Fruit fly (Drosophila melanogaster): ENCODE results near the gene CG12541.

Gene CG12541

DNA sequence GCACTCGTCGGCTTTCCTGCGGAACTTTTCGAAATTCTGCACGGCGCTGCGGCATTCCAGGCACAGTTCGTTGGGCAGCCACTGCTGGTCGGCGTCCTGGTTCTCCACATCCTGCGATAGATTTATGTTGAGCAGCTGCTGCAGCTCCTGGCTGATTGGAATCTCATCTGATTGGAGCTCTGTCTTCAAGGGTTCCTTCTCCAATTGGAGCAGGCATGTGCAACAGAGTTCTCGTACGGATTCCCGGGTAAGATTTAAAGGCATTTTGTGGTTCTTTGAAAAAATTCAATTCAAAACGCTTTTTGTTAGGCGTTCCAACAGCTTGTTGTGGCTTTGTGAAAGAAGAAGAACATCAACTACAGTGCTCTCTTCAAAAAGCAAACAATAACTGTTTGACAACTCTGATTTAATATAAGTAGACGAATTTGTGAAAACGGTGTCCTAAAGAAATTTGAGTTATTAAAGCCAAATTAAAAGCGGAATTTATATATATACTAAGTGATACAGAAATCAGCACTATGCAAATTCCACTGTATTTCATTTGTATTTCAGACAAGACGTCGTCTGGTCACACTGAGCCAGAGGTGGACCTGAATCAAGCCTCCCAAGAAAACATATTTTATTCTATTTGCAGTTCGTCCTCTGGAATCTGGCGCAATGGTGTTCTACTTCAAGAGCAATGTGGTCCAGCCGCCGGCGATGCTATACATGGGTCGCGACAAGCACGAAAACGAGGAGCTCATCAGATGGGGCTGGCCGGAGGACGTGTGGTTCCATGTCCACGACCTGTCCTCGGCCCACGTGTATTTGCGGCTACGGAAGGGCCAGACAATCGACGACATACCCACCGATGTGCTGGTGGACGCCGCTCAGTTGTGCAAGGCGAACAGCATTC lies 52.3 kb downstream of the CG12541 start, which contains the start of the genes CG3032 and CG4593 (continued):
- TF ChIP-seq gem (tag; optimal IDR thresholded peaks at IDR 0.05) (peak; percentile 89), gfzf (GFP tag; optimal IDR thresholded peaks at IDR 0.05) (peak; percentile 78), mam (GFP tag; optimal IDR thresholded peaks at IDR 0.05) (peak; percentile 89), H15 (GFP tag; IDR thresholded peaks at IDR 0.05) (peak; percentile 84), CG3065 (GFP tag; optimal IDR thresholded peaks at IDR 0.05) (no peak), ase (GFP tag; IDR thresholded peaks at IDR 0.05) (peak; percentile 86), CG13624 (GFP tag; optimal IDR thresholded peaks at IDR 0.05) (peak; percentile 67), PHDP (tag; optimal IDR thresholded peaks at IDR 0.05) (peak; percentile 84), mirr (GFP tag; optimal IDR thresholded peaks at IDR 0.05) (peak; percentile 17), CG34422 (GFP tag; IDR thresholded peaks at IDR 0.05) (peak; percentile 92), dati (GFP tag; IDR thresholded peaks at IDR 0.05) (peak; percentile 79), Trl (optimal IDR thresholded peaks at IDR 0.05) (no peak), Trl (GFP tag; optimal IDR thresholded peaks at IDR 0.05) (peak; percentile 80), CG16815 (GFP tag; optimal IDR thresholded peaks at IDR 0.05) (peak; percentile 73), her (GFP tag; optimal IDR thresholded peaks at IDR 0.05) (peak; percentile 18), jing (GFP tag; optimal IDR thresholded peaks at IDR 0.05) (peak; percentile 38), Eip74EF (GFP tag; optimal IDR thresholded peaks at IDR 0.05) (peak in 1 of 2 experiments; percentile 0), CG7839 (tag; optimal IDR thresholded peaks at IDR 0.05) (peak; percentile 86), ro (GFP tag; IDR thresholded peaks at IDR 0.05) (peak; percentile 53; the same call in 1 of the 2 replicates), vvl (GFP tag; IDR thresholded peaks at IDR 0.05) (peak; percentile 93), CG18476 (GFP tag; optimal IDR thresholded peaks at IDR 0.05) (peak; percentile 69), CG17829 (tag; optimal IDR thresholded peaks at IDR 0.05) (peak; percentile 74), CG13775 (GFP tag; optimal IDR thresholded peaks at IDR 0.05) (peak; percentile 65), sim (GFP tag; IDR thresholded peaks at IDR 0.05) (no peak), klu (GFP tag; IDR thresholded peaks at IDR 0.05) (peak; percentile 83), CG6813 (GFP tag; optimal IDR thresholded peaks at IDR 0.05) (peak; percentile 30), CG6272 (GFP tag; IDR thresholded peaks at IDR 0.05) (peak; percentile 87), GATAe (GFP tag; conservative IDR thresholded peaks at IDR 0.05) (peak; percentile 73), az2 (GFP tag; optimal IDR thresholded peaks at IDR 0.05) (peak; percentile 81), CG15073 (GFP tag; optimal IDR thresholded peaks at IDR 0.05) (no peak), tll (GFP tag; optimal IDR thresholded peaks at IDR 0.05) (no peak), CG1603 (tag; optimal IDR thresholded peaks at IDR 0.05) (peak; percentile 83), en (GFP tag; optimal IDR thresholded peaks at IDR 0.05) (peak; percentile 20), sna (GFP tag; IDR thresholded peaks at IDR 0.05; ENCODE audit: partially characterized antibody) (no peak), HLHmδ (GFP tag; optimal IDR thresholded peaks at IDR 0.05) (no peak), Ptx1 (GFP tag; IDR thresholded peaks at IDR 0.05) (peak; percentile 95), Nf-YB (GFP tag; optimal IDR thresholded peaks at IDR 0.05) (peak; percentile 47), CG5245 (GFP tag; optimal IDR thresholded peaks at IDR 0.05) (peak; percentile 56), CG34376 (GFP tag; optimal IDR thresholded peaks at IDR 0.05) (peak; percentile 29), CG14050 (GFP tag; IDR thresholded peaks at IDR 0.05) (peak; percentile 83), luna (GFP tag; optimal IDR thresholded peaks at IDR 0.05) (peak; percentile 6), lmd (GFP tag; IDR thresholded peaks at IDR 0.05) (peak; percentile 91), salm (tag; optimal IDR thresholded peaks at IDR 0.05) (peak; percentile 69), CG8478 (optimal IDR thresholded peaks at IDR 0.05) (no peak), shn (GFP tag; optimal IDR thresholded peaks at IDR 0.05) (peak; percentile 48), gcm2 (GFP tag; optimal IDR thresholded peaks at IDR 0.05) (peak; percentile 54), CG12744 (GFP tag; optimal IDR thresholded peaks at IDR 0.05) (peak; percentile 52), CG11723 (GFP tag; optimal IDR thresholded peaks at IDR 0.05) (peak; percentile 24), CG1529 (GFP tag; optimal IDR thresholded peaks at IDR 0.05) (peak; percentile 60)

All from whole organism, embryonic.